Worm (Caenorhabditis elegans) whole organism, mixed stage, embryonic: ENCODE data around the gene nlp-56.
A peak's percentile ranks its signal among the peaks of the same experiment; 100 is the strongest.

Experiments used
- M03D4.4 ChIP-seq: sonication (generic microtip); optimal IDR thresholded peaks from 2 replicates; lab custom pipeline; 2017; ENCODE audit warnings: mild to moderate bottlenecking, missing genetic modification characterization, missing compliant biosample characterization
- bed-3 ChIP-seq: fragments of 200-800 bp; sonication (Bioruptor generic); optimal IDR thresholded peaks from 3 replicates; lab custom pipeline; 2018; ENCODE audit warnings: mild to moderate bottlenecking, missing genetic modification characterization, moderate library complexity, missing compliant biosample characterization
- blmp-1 ChIP-seq: fragments of 150-350 bp; optimal IDR thresholded peaks from 2 replicates; lab custom pipeline; 2014; ENCODE audit warnings: missing biosample characterization, missing genetic modification characterization
- ceh-39 ChIP-seq: fragments of 150-350 bp; optimal IDR thresholded peaks from 2 replicates; lab custom pipeline; 2014; ENCODE audit warnings: missing biosample characterization, missing genetic modification characterization
- ceh-43 ChIP-seq: fragments of 200-800 bp; sonication (Bioruptor generic); optimal IDR thresholded peaks from 2 replicates; lab custom pipeline; 2018; ENCODE audit warnings: mild to moderate bottlenecking, missing genetic modification characterization, moderate library complexity, missing compliant biosample characterization
- ceh-83 ChIP-seq: fragments of 200-800 bp; sonication (Bioruptor generic); optimal IDR thresholded peaks from 2 replicates; lab custom pipeline; 2018; ENCODE audit warnings: mild to moderate bottlenecking, missing genetic modification characterization, missing compliant biosample characterization
- ces-1 ChIP-seq: fragments of 150-350 bp; optimal IDR thresholded peaks from 2 replicates; lab custom pipeline; 2014; ENCODE audit warnings: missing biosample characterization, missing genetic modification reagents, missing genetic modification characterization
- cnd-1 ChIP-seq: fragments of 200-800 bp; sonication (Bioruptor generic); optimal IDR thresholded peaks from 2 replicates; lab custom pipeline; 2018; ENCODE audit warnings: mild to moderate bottlenecking, missing genetic modification characterization, missing compliant biosample characterization
- drap-1 ChIP-seq: fragments of 200-800 bp; sonication (Bioruptor generic); optimal IDR thresholded peaks from 3 replicates; lab custom pipeline; 2018; ENCODE audit warnings: mild to moderate bottlenecking, missing genetic modification characterization, missing compliant biosample characterization
- elt-1 ChIP-seq: sonication (generic microtip); optimal IDR thresholded peaks from 2 replicates; lab custom pipeline; 2017; ENCODE audit warnings: missing genetic modification characterization, mild to moderate bottlenecking, missing compliant biosample characterization, antibody characterized with exemption, moderate library complexity, borderline replicate concordance; ENCODE audit not compliant: insufficient read depth
- elt-3 ChIP-seq: fragments of 150-350 bp; optimal IDR thresholded peaks from 2 replicates; lab custom pipeline; 2014; ENCODE audit warnings: missing biosample characterization, missing genetic modification characterization
- flh-1 ChIP-seq: fragments of 200-800 bp; sonication (Bioruptor generic); optimal IDR thresholded peaks from 2 replicates; lab custom pipeline; 2018; ENCODE audit warnings: mild to moderate bottlenecking, missing genetic modification characterization, moderate library complexity, missing compliant biosample characterization
- ham-2 ChIP-seq: fragments of 200-800 bp; sonication (Bioruptor generic); optimal IDR thresholded peaks from 2 replicates; lab custom pipeline; 2018; ENCODE audit warnings: mild to moderate bottlenecking, missing genetic modification characterization, missing compliant biosample characterization
- hlh-1 ChIP-seq: fragments of 150-350 bp; optimal IDR thresholded peaks from 2 replicates; lab custom pipeline; 2014; ENCODE audit warnings: missing biosample characterization, missing genetic modification reagents, missing genetic modification characterization
- lin-13 ChIP-seq: fragments of 150-350 bp; optimal IDR thresholded peaks from 2 replicates; lab custom pipeline; 2014; ENCODE audit warnings: missing biosample characterization, missing genetic modification characterization
- lin-32 ChIP-seq: fragments of 200-800 bp; sonication (Bioruptor generic); optimal IDR thresholded peaks from 2 replicates; lab custom pipeline; 2018; ENCODE audit warnings: mild to moderate bottlenecking, missing genetic modification characterization, missing compliant biosample characterization
- lsy-2 ChIP-seq: fragments of 150-350 bp; optimal IDR thresholded peaks from 2 replicates; lab custom pipeline; 2014; ENCODE audit warnings: missing biosample characterization, missing genetic modification characterization
- mab-5 ChIP-seq: fragments of 150-350 bp; optimal IDR thresholded peaks from 2 replicates; lab custom pipeline; 2014; ENCODE audit warnings: missing biosample characterization, missing genetic modification characterization
- mep-1 ChIP-seq: fragments of 150-350 bp; optimal IDR thresholded peaks from 2 replicates; lab custom pipeline; 2017; ENCODE audit warnings: missing biosample characterization, missing genetic modification reagents, missing genetic modification characterization, inconsistent platforms
- mls-2 ChIP-seq: sonication (generic microtip); optimal IDR thresholded peaks from 2 replicates; lab custom pipeline; 2016; ENCODE audit warnings: mild to moderate bottlenecking, missing genetic modification characterization, moderate library complexity, missing compliant biosample characterization
- nhr-12 ChIP-seq: fragments of 150-350 bp; optimal IDR thresholded peaks from 2 replicates; lab custom pipeline; 2014; ENCODE audit warnings: missing biosample characterization, missing genetic modification characterization
- nhr-2 ChIP-seq: fragments of 150-350 bp; optimal IDR thresholded peaks from 2 replicates; lab custom pipeline; 2014; ENCODE audit warnings: missing biosample characterization, missing genetic modification characterization
- nhr-237 ChIP-seq: fragments of 150-350 bp; optimal IDR thresholded peaks from 2 replicates; lab custom pipeline; 2014; ENCODE audit warnings: missing biosample characterization, missing genetic modification characterization
- nhr-28 ChIP-seq: fragments of 150-350 bp; optimal IDR thresholded peaks from 2 replicates; lab custom pipeline; 2014; ENCODE audit warnings: missing biosample characterization, missing genetic modification characterization
- nhr-76 ChIP-seq: sonication (generic microtip); optimal IDR thresholded peaks from 2 replicates; lab custom pipeline; 2017; ENCODE audit warnings: missing biosample characterization, missing genetic modification characterization
- pha-4 ChIP-seq: fragments of 150-350 bp; optimal IDR thresholded peaks from 2 replicates; lab custom pipeline; 2018; ENCODE audit warnings: missing biosample characterization, missing genetic modification reagents, missing genetic modification characterization
- sem-2 ChIP-seq: fragments of 200-800 bp; sonication (Bioruptor generic); optimal IDR thresholded peaks from 2 replicates; lab custom pipeline; 2018; ENCODE audit warnings: mild to moderate bottlenecking, missing genetic modification characterization, missing compliant biosample characterization
- snpc-4 ChIP-seq: fragments of 150-350 bp; optimal IDR thresholded peaks from 2 replicates; lab custom pipeline; 2014; ENCODE audit warnings: missing biosample characterization, missing genetic modification characterization
- sptf-1 ChIP-seq: sonication (generic microtip); optimal IDR thresholded peaks from 2 replicates; lab custom pipeline; 2017; ENCODE audit warnings: mild to moderate bottlenecking, missing genetic modification characterization, moderate library complexity, missing compliant biosample characterization
- tbx-8 ChIP-seq: fragments of 200-800 bp; sonication (Bioruptor generic); optimal IDR thresholded peaks from 2 replicates; lab custom pipeline; 2018; ENCODE audit warnings: mild to moderate bottlenecking, missing genetic modification characterization, moderate library complexity, missing compliant biosample characterization
- unc-120 ChIP-seq: sonication (generic microtip); optimal IDR thresholded peaks from 2 replicates; lab custom pipeline; 2017; ENCODE audit warnings: missing genetic modification characterization, missing compliant biosample characterization; ENCODE audit not compliant: poor library complexity, severe bottlenecking
- unc-39 ChIP-seq: fragments of 150-350 bp; optimal IDR thresholded peaks from 2 replicates; lab custom pipeline; 2014; ENCODE audit warnings: missing biosample characterization, missing genetic modification characterization
- unc-62 ChIP-seq: fragments of 150-350 bp; optimal IDR thresholded peaks from 2 replicates; lab custom pipeline; 2014; ENCODE audit warnings: missing biosample characterization, missing genetic modification reagents, missing genetic modification characterization
- zip-8 ChIP-seq: fragments of 150-350 bp; optimal IDR thresholded peaks from 2 replicates; lab custom pipeline; 2014; ENCODE audit warnings: missing biosample characterization, missing genetic modification characterization
- ztf-11 ChIP-seq: fragments of 150-350 bp; optimal IDR thresholded peaks from 2 replicates; lab custom pipeline; 2014; ENCODE audit warnings: missing biosample characterization, missing genetic modification characterization

The nlp-56 gene

ce11 chrIV:14797354-14797753 is 12.8 kb upstream of the nlp-56 start, which contains the start of the genes Y57G11C.1147 and nuo-3:
TSS of gene Y57G11C.1147 (minus strand) at chrIV:14797514.
TSS of gene nuo-3 (minus strand) at chrIV:14797544.
- TF ChIP-seq ces-1 (GFP tag; lab: Kevin White, UChicago) (no peak), snpc-4 (tag; lab: Kevin White, UChicago) (no peak), lin-13 (tag; lab: Kevin White, UChicago) (no peak), nhr-28 (tag; lab: Kevin White, UChicago) (no peak), nhr-237 (tag; lab: Kevin White, UChicago) (no peak), ceh-43 (GFP tag; lab: Kevin White, UChicago) (no peak), ceh-39 (no peak), bed-3 (no peak), mep-1 (no peak), mls-2 (no peak), drap-1 (no peak), nhr-2 (tag; lab: Kevin White, UChicago) (no peak), zip-8 (tag; lab: Kevin White, UChicago) (no peak), lin-32 (no peak), unc-62 (GFP tag; lab: Kevin White, UChicago) (no peak), cnd-1 (tag; lab: Kevin White, UChicago) (no peak), M03D4.4 (tag; lab: Kevin White, UChicago) (no peak), ceh-83 (GFP tag; lab: Kevin White, UChicago) (no peak), pha-4 (no peak), hlh-1 (tag; lab: Kevin White, UChicago) (no peak)

DNA sequence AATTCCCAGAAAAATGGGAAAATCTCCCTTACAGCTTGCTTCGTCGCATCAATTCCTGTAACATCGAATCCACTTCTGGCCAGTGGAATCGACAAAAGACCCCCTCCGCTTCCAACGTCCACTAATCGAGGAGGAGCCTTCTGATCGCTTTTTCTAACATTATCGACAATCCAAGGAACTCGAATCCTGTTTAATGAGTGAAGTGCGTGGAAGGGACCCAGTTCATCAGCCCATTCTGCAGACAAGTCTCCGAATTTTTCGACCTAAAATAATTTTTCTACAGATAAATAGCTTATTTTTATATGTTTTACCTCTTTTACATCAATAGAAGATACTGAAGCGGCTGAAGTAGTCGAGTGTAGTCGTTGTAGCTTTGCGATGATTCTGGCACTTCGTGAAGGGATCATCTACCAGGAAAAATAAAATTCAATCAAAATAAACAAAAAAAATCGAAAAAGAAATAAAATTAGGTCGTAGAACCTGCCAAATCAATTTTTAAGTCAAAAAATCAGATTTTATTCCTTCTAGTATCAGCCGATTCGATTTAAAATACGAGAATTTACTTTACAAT is 11.5 kb upstream of the nlp-56 start, which contains the start of gene coq-3:
coq-3 (minus strand) TSS at position 407 of the 571 bp plus-strand sequence.
- TF ChIP-seq sem-2 (GFP tag; lab: Kevin White, UChicago) (no peak), zip-8 (tag; lab: Kevin White, UChicago) (no peak), elt-3 (tag; lab: Kevin White, UChicago) (no peak), bed-3 (no peak), M03D4.4 (tag; lab: Kevin White, UChicago) (no peak)

ce11 chrIV:14793900-14794624 is 9.5 kb upstream of the nlp-56 start:
- no peak for TF ChIP-seq drap-1
- TF ChIP-seq M03D4.4 (tag; lab: Kevin White, UChicago), result no peak
- TF ChIP-seq ztf-11 (tag; lab: Kevin White, UChicago), result peak; percentile 14
- no peak for TF ChIP-seq sem-2 (GFP tag; lab: Kevin White, UChicago)
- TF ChIP-seq elt-1, result no peak
- no peak for TF ChIP-seq snpc-4 (tag; lab: Kevin White, UChicago)
- no peak for TF ChIP-seq flh-1 (GFP tag; lab: Kevin White, UChicago)
- peak; percentile 41 for TF ChIP-seq lsy-2
- peak; percentile 14 for TF ChIP-seq ceh-43 (GFP tag; lab: Kevin White, UChicago)
- TF ChIP-seq mab-5 (tag; lab: Kevin White, UChicago), result no peak
- TF ChIP-seq tbx-8 (GFP tag; lab: Kevin White, UChicago), result no peak
- TF ChIP-seq unc-120 (tag; lab: Kevin White, UChicago), result peak; percentile 43
- no peak for TF ChIP-seq ceh-83 (GFP tag; lab: Kevin White, UChicago)
- TF ChIP-seq mls-2, result peak; percentile 44
- TF ChIP-seq unc-62 (GFP tag; lab: Kevin White, UChicago), result no peak
- peak; percentile 48 for TF ChIP-seq ham-2
- TF ChIP-seq nhr-237 (tag; lab: Kevin White, UChicago), result peak; percentile 1
- peak; percentile 32 for TF ChIP-seq sptf-1 (tag; lab: Kevin White, UChicago)
- no peak for TF ChIP-seq nhr-76 (tag; lab: Kevin White, UChicago)
- no peak for TF ChIP-seq hlh-1 (tag; lab: Kevin White, UChicago)
- TF ChIP-seq lin-13 (tag; lab: Kevin White, UChicago), result peak; percentile 13
- no peak for TF ChIP-seq zip-8 (tag; lab: Kevin White, UChicago)
- no peak for TF ChIP-seq elt-3 (tag; lab: Kevin White, UChicago)
- TF ChIP-seq unc-39 (tag; lab: Kevin White, UChicago), result no peak
- TF ChIP-seq nhr-2 (tag; lab: Kevin White, UChicago), result no peak
- peak; percentile 75 for TF ChIP-seq ceh-39
- no peak for TF ChIP-seq cnd-1 (tag; lab: Kevin White, UChicago)
- no peak for TF ChIP-seq bed-3
- TF ChIP-seq lin-32, result no peak
- no peak for TF ChIP-seq pha-4
- no peak for TF ChIP-seq nhr-28 (tag; lab: Kevin White, UChicago)
- peak; percentile 51 for TF ChIP-seq ces-1 (GFP tag; lab: Kevin White, UChicago)
- peak; percentile 94 for TF ChIP-seq blmp-1 (tag; lab: Kevin White, UChicago)
- no peak for TF ChIP-seq nhr-12 (tag; lab: Kevin White, UChicago)
- TF ChIP-seq mep-1, result peak; percentile 6
- TF ChIP-seq, all 35 proteins: peak for 13
